Worm (Caenorhabditis elegans): ENCODE measurements around the gene M02E1.4.
"Not testable (repeated sequence)": the region's sequence is repeated elsewhere in the genome, so short reads cannot be mapped to it uniquely, and the experiment has no call there.

- not testable (repeated sequence) for TF ChIP-seq flt-1 (GFP tag; IDR thresholded peaks at IDR 0.05); ztf-23 (GFP tag; IDR thresholded peaks at IDR 0.05); klf-2 (GFP tag; conservative IDR thresholded peaks at IDR 0.05); tab-1 (GFP tag; IDR thresholded peaks at IDR 0.05)
Observed at ce11 chrX:322223-322622, 9.1 kb downstream of the M02E1.4 start, which contains the start of gene M02E1.3.
